Fruit fly (Drosophila melanogaster) whole organism, embryonic: ENCODE measurements around the gene Rbfox1.

Experiments
- h ChIP-seq: fragments of >200 bp; optimal IDR thresholded peaks from 2 replicates; lab custom pipeline; 2017
- pan ChIP-seq, 4 experiments: fragments of >200 bp in 3 of 4; fragments of 200-800 bp in 1 of 4; sonication (Bioruptor generic) in 1 of 4; optimal IDR thresholded peaks in 3 of 4; IDR thresholded peaks in 1 of 4; 2 replicates each; pipeline versions ENCODE4 v1.3.6 to Lab custom; 2017 to 2022; ENCODE audit warnings: missing biosample characterization in 2 of 4, missing genetic modification characterization in 2 of 4, mixed read lengths in 1 of 4

- no peak for TF ChIP-seq pan (optimal IDR thresholded peaks at IDR 0.05; lab: Kevin White, UChicago)
- no peak for TF ChIP-seq pan (GFP tag; optimal IDR thresholded peaks at IDR 0.05 in 1 of 2, IDR thresholded peaks at IDR 0.05 in 1 of 2)
- no peak for TF ChIP-seq h (lab: Kevin White, UChicago)
Measured at dm6 chr3L:10490561-10490960, 9.3 kb downstream of the Rbfox1 start, which contains the start of gene S-Lap4.
